Worm (Caenorhabditis elegans) whole organism, L1 larva: ENCODE measurements around the gene T01H10.11.

Source experiments
- C16A3.4 ChIP-seq: fragments of 150-350 bp; optimal IDR thresholded peaks from 2 replicates; lab custom pipeline; 2014; ENCODE audit warnings: missing biosample characterization, missing genetic modification characterization
- C34B4.2 ChIP-seq: sonication (generic microtip); optimal IDR thresholded peaks from 2 replicates; lab custom pipeline; 2017; ENCODE audit warnings: mild to moderate bottlenecking, missing genetic modification characterization, missing compliant biosample characterization
- F16B12.6 ChIP-seq: fragments of 150-350 bp; optimal IDR thresholded peaks from 2 replicates; lab custom pipeline; 2014; ENCODE audit warnings: missing biosample characterization, missing genetic modification characterization
- Y116A8C.19 ChIP-seq: sonication (generic microtip); optimal IDR thresholded peaks from 2 replicates; lab custom pipeline; 2016; ENCODE audit warnings: missing compliant biosample characterization, missing genetic modification characterization, borderline replicate concordance
- alr-1 ChIP-seq: fragments of 200-800 bp; sonication (Bioruptor generic); optimal IDR thresholded peaks from 2 replicates; lab custom pipeline; 2018; ENCODE audit warnings: borderline replicate concordance, mild to moderate bottlenecking, missing genetic modification characterization, missing compliant biosample characterization
- ama-1 ChIP-seq: fragments of 150-350 bp; optimal IDR thresholded peaks from 2 replicates; lab custom pipeline; 2014
- ceh-88 ChIP-seq: fragments of 200-800 bp; sonication (Bioruptor generic); IDR thresholded peaks from 2 replicates; pipeline ENCODE4 v1.3.6; 2022; ENCODE audit warnings: missing genetic modification characterization, missing compliant biosample characterization
- ces-1 ChIP-seq: fragments of 150-350 bp; optimal IDR thresholded peaks from 2 replicates; lab custom pipeline; 2014; ENCODE audit warnings: missing biosample characterization, missing genetic modification reagents, missing genetic modification characterization
- dsc-1 ChIP-seq: sonication (generic microtip); optimal IDR thresholded peaks from 2 replicates; lab custom pipeline; 2016; ENCODE audit warnings: mild to moderate bottlenecking, missing genetic modification characterization, missing compliant biosample characterization
- efl-1 ChIP-seq, 4 experiments: fragments of 150-350 bp; optimal IDR thresholded peaks in 3 of 4; peaks in 1 of 4; 1 replicate in 1 of 4; 2 replicates in 3 of 4; lab custom pipeline; 2014; ENCODE audit warnings: missing biosample characterization in 2 of 4, missing genetic modification characterization in 2 of 4, missing genetic modification reagents in 2 of 4
- egl-27 ChIP-seq, 2 experiments: fragments of 150-350 bp in 1 of 2; sonication (generic microtip); optimal IDR thresholded peaks; 3 replicates each; lab custom pipeline; 2017 to 2018; ENCODE audit warnings: missing biosample characterization in 2 of 2, missing genetic modification characterization in 2 of 2, missing genetic modification reagents in 2 of 2
- elt-2 ChIP-seq: sonication (generic microtip); optimal IDR thresholded peaks from 2 replicates; lab custom pipeline; 2016; ENCODE audit warnings: missing genetic modification characterization, mild to moderate bottlenecking, inconsistent platforms, missing compliant biosample characterization, missing genetic modification reagents
- fkh-8 ChIP-seq: sonication (generic microtip); optimal IDR thresholded peaks from 2 replicates; lab custom pipeline; 2016; ENCODE audit warnings: mild to moderate bottlenecking, missing genetic modification characterization, missing compliant biosample characterization
- hpl-2 ChIP-seq: fragments of 150-350 bp; optimal IDR thresholded peaks from 2 replicates; lab custom pipeline; 2014; ENCODE audit warnings: missing biosample characterization, missing genetic modification reagents, missing genetic modification characterization
- irx-1 ChIP-seq: sonication (generic microtip); optimal IDR thresholded peaks from 2 replicates; lab custom pipeline; 2016; ENCODE audit warnings: missing genetic modification characterization, missing compliant biosample characterization
- lin-13 ChIP-seq: fragments of 150-350 bp; optimal IDR thresholded peaks from 2 replicates; lab custom pipeline; 2014; ENCODE audit warnings: missing biosample characterization, missing genetic modification reagents, missing genetic modification characterization
- lin-14 ChIP-seq: fragments of 200-800 bp; sonication (Bioruptor generic); optimal IDR thresholded peaks from 2 replicates; lab custom pipeline; 2018; ENCODE audit warnings: mild to moderate bottlenecking, missing genetic modification characterization, moderate library complexity, missing compliant biosample characterization
- lin-39 ChIP-seq: fragments of 150-350 bp; optimal IDR thresholded peaks from 2 replicates; lab custom pipeline; 2014; ENCODE audit warnings: missing biosample characterization, missing genetic modification reagents, missing genetic modification characterization
- lir-3 ChIP-seq: sonication (generic microtip); optimal IDR thresholded peaks from 2 replicates; lab custom pipeline; 2016; ENCODE audit warnings: mild to moderate bottlenecking, missing genetic modification characterization, moderate library complexity, missing compliant biosample characterization; ENCODE audit not compliant: poor library complexity
- lsy-2 ChIP-seq, 2 experiments: fragments of 150-350 bp; optimal IDR thresholded peaks; 2 replicates each; lab custom pipeline; 2014; ENCODE audit warnings: missing biosample characterization in 2 of 2, missing genetic modification characterization in 2 of 2
- mab-9 ChIP-seq: fragments of 200-800 bp; sonication (Bioruptor generic); IDR thresholded peaks from 2 replicates; pipeline ENCODE4 v1.3.6; 2022; ENCODE audit warnings: missing genetic modification reagents, missing genetic modification characterization, missing compliant biosample characterization
- mep-1 ChIP-seq: fragments of 150-350 bp; optimal IDR thresholded peaks from 2 replicates; lab custom pipeline; 2014; ENCODE audit warnings: missing biosample characterization, missing genetic modification characterization
- nhr-11 ChIP-seq: fragments of 150-350 bp; optimal IDR thresholded peaks from 2 replicates; lab custom pipeline; 2014; ENCODE audit warnings: missing biosample characterization, missing genetic modification characterization
- nhr-20 ChIP-seq: sonication (generic microtip); optimal IDR thresholded peaks from 2 replicates; lab custom pipeline; 2016; ENCODE audit warnings: mild to moderate bottlenecking, missing genetic modification characterization, missing compliant biosample characterization
- nhr-237 ChIP-seq: fragments of 150-350 bp; optimal IDR thresholded peaks from 2 replicates; lab custom pipeline; 2014; ENCODE audit warnings: missing biosample characterization, missing genetic modification characterization
- nhr-28 ChIP-seq: fragments of 150-350 bp; optimal IDR thresholded peaks from 2 replicates; lab custom pipeline; 2014; ENCODE audit warnings: missing biosample characterization, missing genetic modification characterization
- nhr-47 ChIP-seq: sonication (generic microtip); optimal IDR thresholded peaks from 2 replicates; lab custom pipeline; 2016; ENCODE audit warnings: mild to moderate bottlenecking, missing genetic modification characterization, moderate library complexity, missing compliant biosample characterization
- nhr-71 ChIP-seq: sonication (generic microtip); optimal IDR thresholded peaks from 2 replicates; lab custom pipeline; 2016; ENCODE audit warnings: mild to moderate bottlenecking, missing genetic modification characterization, moderate library complexity, missing compliant biosample characterization
- nhr-76 ChIP-seq: sonication (generic microtip); optimal IDR thresholded peaks from 2 replicates; lab custom pipeline; 2017; ENCODE audit warnings: missing biosample characterization, missing genetic modification characterization
- nhr-77 ChIP-seq: fragments of 150-350 bp; optimal IDR thresholded peaks from 2 replicates; lab custom pipeline; 2014; ENCODE audit warnings: missing biosample characterization, missing genetic modification characterization
- nhr-85 ChIP-seq: sonication (generic microtip); peaks from one replicate; lab custom pipeline; 2016; ENCODE audit warnings: missing genetic modification characterization, inconsistent platforms, missing compliant biosample characterization
- pax-3 ChIP-seq: fragments of 200-800 bp; sonication (Bioruptor generic); optimal IDR thresholded peaks from 2 replicates; lab custom pipeline; 2018; ENCODE audit warnings: mild to moderate bottlenecking, missing genetic modification characterization, moderate library complexity, missing compliant biosample characterization
- rnt-1 ChIP-seq: sonication (generic microtip); optimal IDR thresholded peaks from 2 replicates; lab custom pipeline; 2016; ENCODE audit warnings: mild to moderate bottlenecking, missing genetic modification characterization, moderate library complexity, missing compliant biosample characterization
- skn-1 ChIP-seq: fragments of 150-350 bp; optimal IDR thresholded peaks from 2 replicates; lab custom pipeline; 2014; ENCODE audit warnings: missing biosample characterization, missing genetic modification characterization
- snu-23 ChIP-seq: sonication (generic microtip); optimal IDR thresholded peaks from 2 replicates; lab custom pipeline; 2016; ENCODE audit warnings: missing genetic modification characterization, missing compliant biosample characterization
- sox-4 ChIP-seq: sonication (generic microtip); optimal IDR thresholded peaks from 2 replicates; lab custom pipeline; 2016; ENCODE audit warnings: missing genetic modification characterization, missing compliant biosample characterization
- sup-37 ChIP-seq: fragments of 200-800 bp; sonication (Bioruptor generic); optimal IDR thresholded peaks from 2 replicates; lab custom pipeline; 2018; ENCODE audit warnings: mild to moderate bottlenecking, missing genetic modification characterization, missing compliant biosample characterization
- swsn-7 ChIP-seq: sonication (generic microtip); optimal IDR thresholded peaks from 2 replicates; lab custom pipeline; 2016; ENCODE audit warnings: missing genetic modification characterization, missing compliant biosample characterization
- tbx-2 ChIP-seq: sonication (generic microtip); optimal IDR thresholded peaks from 2 replicates; lab custom pipeline; 2016; ENCODE audit warnings: missing genetic modification characterization, missing compliant biosample characterization
- unc-130 ChIP-seq: fragments of 150-350 bp; optimal IDR thresholded peaks from 2 replicates; lab custom pipeline; 2017; ENCODE audit warnings: missing biosample characterization, missing genetic modification characterization, inconsistent platforms
- unc-30 ChIP-seq: sonication (generic microtip); optimal IDR thresholded peaks from 2 replicates; lab custom pipeline; 2017; ENCODE audit warnings: missing biosample characterization, missing genetic modification characterization
- unc-62 ChIP-seq: fragments of 150-350 bp; optimal IDR thresholded peaks from 2 replicates; lab custom pipeline; 2014; ENCODE audit warnings: missing biosample characterization, missing genetic modification reagents, missing genetic modification characterization
- zag-1 ChIP-seq: fragments of 150-350 bp; optimal IDR thresholded peaks from 2 replicates; lab custom pipeline; 2014; ENCODE audit warnings: missing biosample characterization, missing genetic modification characterization

Gene T01H10.11

DNA sequence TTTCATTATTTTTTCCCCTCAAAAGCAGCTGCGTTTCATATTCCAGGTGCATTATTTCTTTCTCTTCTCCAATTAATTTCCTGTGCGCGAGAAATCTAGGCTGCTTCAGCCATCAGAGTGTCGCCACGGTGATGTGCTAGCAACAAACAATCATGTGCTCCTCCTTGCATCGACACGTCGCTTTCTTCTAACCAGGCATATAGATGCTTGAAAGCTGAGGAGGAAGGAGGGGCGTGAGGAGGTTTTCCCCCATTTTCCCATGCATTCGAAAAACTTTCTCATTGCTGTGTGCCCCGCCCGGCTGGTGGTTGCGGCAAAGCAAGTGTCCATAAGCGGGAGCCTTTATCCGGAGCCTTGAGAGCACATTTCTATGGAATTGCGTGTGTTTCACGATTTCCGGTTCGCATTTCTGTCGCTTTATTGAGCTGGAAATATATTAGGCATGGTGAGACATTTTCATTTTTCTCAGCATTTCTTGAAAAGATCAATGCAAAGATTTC is 26.4 kb downstream of the T01H10.11 start, which contains the start of gene znf-474:
Gene znf-474, plus strand, starts transcription at position 287 of the 500 bp plus-strand sequence.
- TF ChIP-seq F16B12.6 (tag; lab: Kevin White, UChicago): no peak
- TF ChIP-seq mep-1 (tag; lab: Kevin White, UChicago): no peak
- TF ChIP-seq ama-1 (lab: Kevin White, UChicago): no peak
- no peak for TF ChIP-seq unc-62 (GFP tag; lab: Kevin White, UChicago)
- TF ChIP-seq unc-30: no peak
- TF ChIP-seq lir-3: no peak
- TF ChIP-seq swsn-7: no peak
- TF ChIP-seq nhr-47 (tag; lab: Kevin White, UChicago): peak; percentile 32
- TF ChIP-seq nhr-76 (tag; lab: Kevin White, UChicago): no peak
- TF ChIP-seq lsy-2 (tag; optimal IDR thresholded peaks at IDR 0.05; lab: Kevin White, UChicago): no peak
- peak; percentile 91 for TF ChIP-seq fkh-8 (tag; lab: Kevin White, UChicago)
- no peak for TF ChIP-seq ceh-88 (GFP tag; lab: Robert Waterston, UW)
- no peak for TF ChIP-seq nhr-85 (tag; lab: Kevin White, UChicago)
- TF ChIP-seq nhr-28: no peak
- TF ChIP-seq hpl-2 (GFP tag; lab: Kevin White, UChicago): no peak
- TF ChIP-seq zag-1 (tag; lab: Kevin White, UChicago): no peak
- no peak for TF ChIP-seq mab-9 (GFP tag; lab: Robert Waterston, UW)
- no peak for TF ChIP-seq elt-2
- TF ChIP-seq dsc-1 (tag; lab: Kevin White, UChicago): peak; percentile 8
- TF ChIP-seq lin-14: peak; percentile 52
- no peak for TF ChIP-seq egl-27 (tag; optimal IDR thresholded peaks at IDR 0.05; lab: Kevin White, UChicago)
- TF ChIP-seq efl-1 (optimal IDR thresholded peaks at IDR 0.05; lab: Kevin White, UChicago): no peak
- TF ChIP-seq efl-1 (GFP tag; optimal IDR thresholded peaks at IDR 0.05 in 1 of 2; lab: Kevin White, UChicago): no peak
- peak; percentile 29 for TF ChIP-seq nhr-71 (tag; lab: Kevin White, UChicago)
- TF ChIP-seq skn-1: no peak
- no peak for TF ChIP-seq tbx-2
- TF ChIP-seq C16A3.4 (tag; lab: Kevin White, UChicago): no peak
- no peak for TF ChIP-seq Y116A8C.19 (tag; lab: Kevin White, UChicago)
- no peak for TF ChIP-seq lin-13 (GFP tag; lab: Kevin White, UChicago)
- TF ChIP-seq alr-1: no peak
- TF ChIP-seq nhr-77 (tag; lab: Kevin White, UChicago): no peak
- no peak for TF ChIP-seq ces-1 (GFP tag; lab: Kevin White, UChicago)
- no peak for TF ChIP-seq nhr-11 (tag; lab: Kevin White, UChicago)
- no peak for TF ChIP-seq irx-1
- TF ChIP-seq C34B4.2 (tag; lab: Kevin White, UChicago): no peak

DNA sequence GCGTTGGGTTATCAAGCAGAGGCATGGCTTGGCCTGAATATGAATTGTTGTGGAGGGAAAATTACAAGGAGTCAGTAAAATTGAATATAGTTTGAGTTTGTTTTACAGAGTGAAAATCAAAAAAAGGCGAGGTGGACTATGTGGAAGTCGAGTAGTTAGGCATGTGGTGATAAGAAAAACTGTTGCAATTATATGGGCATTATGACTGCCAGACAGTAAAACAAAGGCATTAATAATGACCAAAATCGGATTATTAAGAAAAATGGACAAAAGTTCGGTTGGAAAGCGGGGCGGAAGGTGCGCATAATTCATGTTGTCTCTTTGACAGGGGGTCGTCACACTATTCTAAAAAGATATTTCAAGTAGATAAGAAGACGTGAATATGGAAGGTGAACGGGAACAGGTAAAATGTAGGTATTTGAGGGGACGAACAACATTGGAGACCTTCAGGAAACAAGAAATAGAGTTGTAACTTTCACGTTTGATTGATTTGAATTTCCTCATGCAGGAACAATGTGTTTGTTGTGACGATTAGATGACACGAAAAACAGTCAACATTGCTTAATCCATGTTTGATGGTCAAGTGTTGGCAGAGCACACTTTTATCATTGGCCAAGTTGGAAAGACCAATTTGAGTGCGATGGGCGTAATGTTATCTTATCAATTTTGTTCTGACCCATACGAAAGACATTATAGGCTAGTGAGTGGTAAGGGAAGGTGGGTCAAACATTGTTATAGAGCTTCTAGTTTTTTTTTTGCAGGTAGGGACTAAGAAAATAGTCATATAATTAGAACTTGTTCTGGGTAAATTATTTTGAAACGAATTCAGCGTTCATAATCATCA is 31.0 kb downstream of the T01H10.11 start, which contains the start of gene mfsd-11:
Gene mfsd-11, minus strand, starts transcription at position 51 of the 844 bp plus-strand sequence.
- TF ChIP-seq elt-2: peak; percentile 26
- no peak for TF ChIP-seq lsy-2 (tag; optimal IDR thresholded peaks at IDR 0.05; lab: Kevin White, UChicago)

DNA sequence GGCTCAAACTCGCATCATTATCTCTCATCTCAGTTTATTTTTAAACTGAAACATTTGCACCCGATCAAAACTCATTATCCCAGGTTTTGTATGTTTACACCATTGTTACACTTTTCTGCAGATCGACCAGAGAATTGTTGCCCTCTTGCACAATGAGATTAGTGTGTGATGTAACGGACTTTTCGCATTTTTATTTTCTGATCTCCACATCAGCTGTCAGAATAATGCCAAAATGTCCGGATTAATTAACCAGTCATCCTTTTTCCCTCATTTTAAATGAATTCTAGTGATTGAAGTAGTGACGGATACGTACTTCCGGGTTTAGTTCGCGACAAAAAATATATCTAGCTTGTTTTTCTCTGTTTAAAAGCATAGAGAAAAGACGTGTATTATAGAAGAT is 35.4 kb downstream of the T01H10.11 start:
- peak; percentile 40 for TF ChIP-seq nhr-47 (tag; lab: Kevin White, UChicago)
- peak; percentile 68 for TF ChIP-seq nhr-71 (tag; lab: Kevin White, UChicago)
- no peak for TF ChIP-seq nhr-237 (tag; lab: Kevin White, UChicago)
- TF ChIP-seq lin-39: no peak
- TF ChIP-seq sox-4 (tag; lab: Kevin White, UChicago): peak; percentile 52
- peak; percentile 22 for TF ChIP-seq lir-3
- no peak for TF ChIP-seq sup-37 (GFP tag; lab: Kevin White, UChicago)
- TF ChIP-seq snu-23 (GFP tag; lab: Kevin White, UChicago): peak; percentile 16
- TF ChIP-seq nhr-20 (tag; lab: Kevin White, UChicago): peak; percentile 7
- TF ChIP-seq unc-130 (tag; lab: Kevin White, UChicago): peak; percentile 80
- TF ChIP-seq nhr-28: no peak
- peak in 1 of 2 experiments; percentile 33 for TF ChIP-seq lsy-2 (tag; optimal IDR thresholded peaks at IDR 0.05; lab: Kevin White, UChicago)
- TF ChIP-seq dsc-1 (tag; lab: Kevin White, UChicago): peak; percentile 91
- peak; percentile 18 for TF ChIP-seq pax-3
- peak; percentile 52 for TF ChIP-seq lin-14
- peak; percentile 25 for TF ChIP-seq rnt-1
- peak; percentile 71 for TF ChIP-seq fkh-8 (tag; lab: Kevin White, UChicago)
- TF ChIP-seq mep-1 (tag; lab: Kevin White, UChicago): peak; percentile 0
- no peak for TF ChIP-seq irx-1
- TF ChIP-seq, all 84 proteins: peak for 14
